Worm (Caenorhabditis elegans): ENCODE data around the gene R11G1.7.

DNA sequence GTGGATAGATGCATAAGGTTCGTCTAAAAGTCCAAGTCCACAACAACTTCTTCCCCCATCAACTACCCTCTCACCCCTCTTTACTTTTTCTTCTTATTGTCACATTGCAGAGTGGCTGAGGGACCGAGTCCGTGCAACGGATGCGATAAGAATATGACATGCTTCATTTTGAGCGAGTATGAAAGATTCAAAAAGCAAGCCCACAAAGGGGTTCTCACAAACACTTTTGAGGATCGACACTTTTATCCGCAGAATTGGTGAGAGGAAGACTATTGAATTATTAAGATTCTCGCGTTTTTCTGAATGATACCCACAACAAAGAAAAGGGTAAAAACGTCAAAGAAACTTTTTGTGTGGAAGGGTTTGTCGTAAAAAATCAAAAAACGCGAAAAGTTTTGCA lies 30.5 kb upstream of the R11G1.7 start:
- TF ChIP-seq unc-62 (GFP tag; optimal IDR thresholded peaks at IDR 0.05) = no peak
- TF ChIP-seq ham-2 (GFP tag; optimal IDR thresholded peaks at IDR 0.05) = no peak

All from whole organism, mixed stage, embryonic.